Fruit fly (Drosophila melanogaster): ENCODE results near the gene CG7133.

The CG7133 gene

dm6 chr3L:22071687-22072394 is 2.5 kb downstream of the CG7133 start, which contains the start of gene CG7139 (continued):
- TF ChIP-seq CG15601 (tag; optimal IDR thresholded peaks at IDR 0.05) (no peak), Poxn (GFP tag; IDR thresholded peaks at IDR 0.05) (no peak), hkb (optimal IDR thresholded peaks at IDR 0.05) (no peak), hkb (GFP tag; IDR thresholded peaks at IDR 0.05) (no peak), usp (GFP tag; optimal IDR thresholded peaks at IDR 0.05) (no peak), pnt (GFP tag; optimal IDR thresholded peaks at IDR 0.05) (no peak), dati (GFP tag; IDR thresholded peaks at IDR 0.05) (no peak), CG14710 (tag; optimal IDR thresholded peaks at IDR 0.05) (peak; percentile 49), CoRest (tag; optimal IDR thresholded peaks at IDR 0.05) (peak; percentile 49), CG12391 (tag; optimal IDR thresholded peaks at IDR 0.05) (peak; percentile 19), CTCF (GFP tag; optimal IDR thresholded peaks at IDR 0.05) (no peak), CG17612 (GFP tag; IDR thresholded peaks at IDR 0.05) (no peak), stwl (tag; optimal IDR thresholded peaks at IDR 0.05) (peak; percentile 37), Hr78 (GFP tag; optimal IDR thresholded peaks at IDR 0.05) (no peak), row (GFP tag; IDR thresholded peaks at IDR 0.05) (peak; percentile 81), ranshi (GFP tag; IDR thresholded peaks at IDR 0.05) (no peak), cas (GFP tag; IDR thresholded peaks at IDR 0.05) (no peak), odd (GFP tag; optimal IDR thresholded peaks at IDR 0.05) (no peak), CG4820 (GFP tag; optimal IDR thresholded peaks at IDR 0.05) (no peak), ash1 (GFP tag; optimal IDR thresholded peaks at IDR 0.05) (no peak), rib (GFP tag; IDR thresholded peaks at IDR 0.05) (no peak), p53 (GFP tag; optimal IDR thresholded peaks at IDR 0.05) (no peak), bowl (GFP tag; IDR thresholded peaks at IDR 0.05) (no peak), HLH3B (GFP tag; IDR thresholded peaks at IDR 0.05) (no peak), gce (GFP tag; IDR thresholded peaks at IDR 0.05) (no peak), CG5953 (GFP tag; IDR thresholded peaks at IDR 0.05) (no peak), ERR (GFP tag; optimal IDR thresholded peaks at IDR 0.05) (no peak), HHEX (GFP tag; optimal IDR thresholded peaks at IDR 0.05) (no peak), gcm (GFP tag; optimal IDR thresholded peaks at IDR 0.05) (no peak), CG11085 (GFP tag; IDR thresholded peaks at IDR 0.05) (no peak), maf-S (GFP tag; optimal IDR thresholded peaks at IDR 0.05) (no peak), CG3726 (GFP tag; IDR thresholded peaks at IDR 0.05) (no peak), Sox100B (GFP tag; optimal IDR thresholded peaks at IDR 0.05) (no peak), CG9437 (GFP tag; optimal IDR thresholded peaks at IDR 0.05) (no peak), fru (optimal IDR thresholded peaks at IDR 0.05) (no peak), CG11456 (GFP tag; IDR thresholded peaks at IDR 0.05) (no peak), H2.0 (GFP tag; IDR thresholded peaks at IDR 0.05) (no peak), CG4282 (GFP tag; optimal IDR thresholded peaks at IDR 0.05) (no peak), btn (GFP tag; optimal IDR thresholded peaks at IDR 0.05) (no peak), CG17361 (GFP tag; IDR thresholded peaks at IDR 0.05) (peak; percentile 36; the same call in 1 of the 3 replicates), schlank (tag; optimal IDR thresholded peaks at IDR 0.05) (no peak), HLHmδ (GFP tag; optimal IDR thresholded peaks at IDR 0.05) (no peak), CG10543 (GFP tag; optimal IDR thresholded peaks at IDR 0.05) (peak; percentile 45), CG31441 (GFP tag; IDR thresholded peaks at IDR 0.05) (peak; percentile 28; the same call in 1 of the 2 replicates), CG15073 (GFP tag; optimal IDR thresholded peaks at IDR 0.05) (peak; percentile 73), CG31365 (tag; optimal IDR thresholded peaks at IDR 0.05) (no peak), CG32772 (GFP tag; IDR thresholded peaks at IDR 0.05) (no peak), ken (GFP tag; IDR thresholded peaks at IDR 0.05) (no peak), CG9932 (GFP tag; IDR thresholded peaks at IDR 0.05) (no peak; the same call in 1 of the 2 replicates), CG33557 (GFP tag; optimal IDR thresholded peaks at IDR 0.05) (no peak), Vsx1 (GFP tag; optimal IDR thresholded peaks at IDR 0.05) (no peak), CG2120 (GFP tag; optimal IDR thresholded peaks at IDR 0.05) (peak; percentile 12), H15 (GFP tag; IDR thresholded peaks at IDR 0.05) (no peak)

Measured in whole organism, embryonic.